Worm (Caenorhabditis elegans) whole organism, late embryonic: Measurements from ENCODE around the gene ufd-2.

ENCODE experiments used
- ama-1 ChIP-seq: fragments of 150-350 bp; optimal IDR thresholded peaks from 2 replicates; lab custom pipeline; 2014
- ceh-14 ChIP-seq: sonication (generic microtip); optimal IDR thresholded peaks from 2 replicates; lab custom pipeline; 2016; ENCODE audit warnings: missing genotype, missing genetic modification characterization, missing compliant biosample characterization
- ceh-30 ChIP-seq: fragments of 150-350 bp; optimal IDR thresholded peaks from 2 replicates; lab custom pipeline; 2014; ENCODE audit warnings: missing biosample characterization, missing genetic modification characterization
- ceh-45 ChIP-seq: fragments of 200-800 bp; sonication (Bioruptor generic); IDR thresholded peaks from 2 replicates; pipeline ENCODE4 v1.3.6; 2022; ENCODE audit warnings: missing genetic modification reagents, missing genetic modification characterization, missing compliant biosample characterization
- ceh-6 ChIP-seq: fragments of 200-800 bp; sonication (Bioruptor generic); optimal IDR thresholded peaks from 2 replicates; lab custom pipeline; 2018; ENCODE audit warnings: mild to moderate bottlenecking, missing genetic modification characterization, missing compliant biosample characterization
- ets-4 ChIP-seq: sonication (generic microtip); optimal IDR thresholded peaks from 2 replicates; lab custom pipeline; 2016; ENCODE audit warnings: missing genetic modification characterization, missing compliant biosample characterization
- mec-3 ChIP-seq: sonication (generic microtip); optimal IDR thresholded peaks from 2 replicates; lab custom pipeline; 2016; ENCODE audit warnings: borderline replicate concordance, missing genetic modification characterization, missing compliant biosample characterization
- pag-3 ChIP-seq: sonication (generic microtip); optimal IDR thresholded peaks from 2 replicates; lab custom pipeline; 2016; ENCODE audit warnings: missing compliant biosample characterization, missing genetic modification characterization, borderline replicate concordance
- pha-2 ChIP-seq: sonication (generic microtip); optimal IDR thresholded peaks from 2 replicates; lab custom pipeline; 2017; ENCODE audit warnings: mild to moderate bottlenecking, missing genetic modification characterization, missing compliant biosample characterization
- sox-2 ChIP-seq: fragments of 200-800 bp; sonication (Bioruptor generic); IDR thresholded peaks from 2 replicates; pipeline ENCODE4 v1.3.6; 2022; ENCODE audit warnings: missing genetic modification reagents, missing genetic modification characterization, missing compliant biosample characterization

DNA sequence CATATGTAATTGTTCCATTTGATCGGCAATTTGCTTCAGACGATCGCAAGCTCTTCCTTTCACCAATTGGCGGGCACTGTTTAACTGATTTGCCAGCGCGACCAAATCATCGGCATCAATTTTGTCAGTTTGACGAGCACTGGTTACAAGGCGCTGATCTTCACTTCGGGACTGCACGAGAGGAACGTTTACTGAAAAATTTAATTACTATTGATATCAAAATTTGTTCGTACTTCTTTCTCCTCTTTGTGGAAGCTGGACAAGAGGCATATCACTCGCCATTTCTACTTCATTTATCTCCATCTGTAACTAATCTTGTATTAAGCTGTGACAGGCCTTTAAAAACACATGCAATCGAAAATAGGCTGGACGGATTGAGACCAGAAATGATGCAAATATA is 24.7 kb upstream of the ufd-2 start, which contains the start of gene C08B11.9:
- TF ChIP-seq ama-1 (lab: Kevin White, UChicago) (no peak), pha-2 (tag; lab: Kevin White, UChicago) (no peak), ceh-45 (GFP tag; lab: Robert Waterston, UW) (no peak), mec-3 (tag; lab: Kevin White, UChicago) (no peak), pag-3 (tag; lab: Kevin White, UChicago) (no peak), ets-4 (no peak), ceh-14 (no peak), sox-2 (GFP tag; lab: Robert Waterston, UW) (no peak), ceh-30 (tag; lab: Kevin White, UChicago) (no peak), ceh-6 (no peak)
